Worm (Caenorhabditis elegans): Measurements from ENCODE around the gene sams-3.
A peak's percentile ranks its signal among the peaks of the same experiment; 100 is the strongest.

Gene sams-3

DNA sequence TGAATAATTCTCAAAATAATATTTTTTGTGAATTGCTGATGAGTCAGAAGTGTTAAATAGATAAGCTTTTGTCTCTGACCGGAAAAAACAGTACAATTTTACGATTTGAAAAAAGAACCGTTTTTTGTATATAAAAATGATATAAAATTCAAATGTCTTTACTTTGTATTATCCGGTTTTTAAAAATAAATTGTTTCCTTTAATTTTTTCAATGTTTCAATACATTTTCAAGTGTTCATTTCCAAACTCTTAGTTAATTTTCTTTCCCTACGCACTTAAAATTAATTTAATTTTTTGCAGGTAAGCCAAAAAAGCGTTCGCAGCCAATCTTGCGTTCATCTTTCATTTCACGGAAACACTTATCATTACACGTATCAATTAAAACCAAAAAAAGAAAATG is 24.0 kb upstream of the sams-3 start, which contains the start of gene egal-1:
egal-1 (plus strand) TSS at position 301 of the 400 bp plus-strand sequence.
- TF ChIP-seq R02D3.7 (tag; optimal IDR thresholded peaks at IDR 0.05) (no peak), ztf-1 (GFP tag; conservative IDR thresholded peaks at IDR 0.05) (no peak), alr-1 (tag; optimal IDR thresholded peaks at IDR 0.05) (no peak), ztf-4 (tag; optimal IDR thresholded peaks at IDR 0.05) (no peak), gmeb-1 (tag; optimal IDR thresholded peaks at IDR 0.05) (no peak), ZK546.5 (tag; optimal IDR thresholded peaks at IDR 0.05) (no peak), ceh-16 (tag; optimal IDR thresholded peaks at IDR 0.05) (no peak), lin-13 (GFP tag; optimal IDR thresholded peaks at IDR 0.05) (no peak), lin-11 (tag; optimal IDR thresholded peaks at IDR 0.05) (no peak), egl-27 (tag; optimal IDR thresholded peaks at IDR 0.05) (no peak), unc-39 (tag; optimal IDR thresholded peaks at IDR 0.05) (no peak), nhr-21 (tag; optimal IDR thresholded peaks at IDR 0.05) (no peak), lin-39 (tag; optimal IDR thresholded peaks at IDR 0.05) (no peak)

DNA sequence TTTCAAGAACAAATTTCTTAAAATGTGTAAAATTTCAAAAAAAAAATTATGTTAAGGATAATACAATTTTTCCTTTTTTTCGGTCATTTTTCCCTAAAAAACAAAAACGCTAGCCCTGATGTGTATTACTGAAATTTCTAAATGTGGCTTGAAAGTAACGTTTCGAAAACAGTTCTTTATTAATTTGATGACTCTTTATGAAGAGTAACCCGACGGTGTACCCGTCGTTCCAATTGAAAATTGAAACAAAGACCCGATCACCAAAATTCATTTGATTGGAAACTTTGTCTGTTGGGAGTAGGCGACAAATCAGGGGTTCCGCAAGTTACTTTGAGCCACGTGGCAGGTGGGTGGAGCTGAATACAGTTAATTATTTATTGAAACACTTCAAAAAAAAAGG is 15.7 kb upstream of the sams-3 start:
- TF ChIP-seq ceh-16 (tag; optimal IDR thresholded peaks at IDR 0.05) (no peak), elt-1 (tag; optimal IDR thresholded peaks at IDR 0.05) (no peak)

DNA sequence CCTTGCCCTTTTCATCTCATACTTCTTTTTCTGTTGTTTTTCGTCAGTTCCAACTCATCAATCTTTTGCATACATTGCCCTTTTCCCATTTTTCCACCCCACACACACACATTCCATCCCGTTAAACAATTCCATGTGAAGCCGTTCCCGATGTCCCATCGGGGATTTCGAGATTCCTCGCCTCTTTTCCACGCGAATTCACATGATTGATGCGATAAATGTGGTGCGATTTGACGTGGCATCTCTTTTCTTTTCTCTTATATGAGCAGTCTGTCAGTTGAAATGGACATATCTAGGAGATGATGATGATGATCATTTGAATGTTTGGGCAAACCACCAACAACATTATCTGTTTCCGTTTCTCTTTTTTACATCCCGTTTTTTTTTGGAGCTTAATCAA is 14.3 kb upstream of the sams-3 start:
- TF ChIP-seq crh-2 (tag; optimal IDR thresholded peaks at IDR 0.05) (peak; percentile 62), mdl-1 (tag; optimal IDR thresholded peaks at IDR 0.05) (no peak), lsy-2 (tag; optimal IDR thresholded peaks at IDR 0.05) (no peak), F13H6.1 (tag; optimal IDR thresholded peaks at IDR 0.05) (no peak), elt-1 (tag; optimal IDR thresholded peaks at IDR 0.05) (no peak), nhr-11 (tag; optimal IDR thresholded peaks at IDR 0.05) (no peak), mab-5 (tag; optimal IDR thresholded peaks at IDR 0.05) (peak; percentile 71), ceh-82 (tag; optimal IDR thresholded peaks at IDR 0.05) (no peak), R02D3.7 (tag; optimal IDR thresholded peaks at IDR 0.05) (no peak)

DNA sequence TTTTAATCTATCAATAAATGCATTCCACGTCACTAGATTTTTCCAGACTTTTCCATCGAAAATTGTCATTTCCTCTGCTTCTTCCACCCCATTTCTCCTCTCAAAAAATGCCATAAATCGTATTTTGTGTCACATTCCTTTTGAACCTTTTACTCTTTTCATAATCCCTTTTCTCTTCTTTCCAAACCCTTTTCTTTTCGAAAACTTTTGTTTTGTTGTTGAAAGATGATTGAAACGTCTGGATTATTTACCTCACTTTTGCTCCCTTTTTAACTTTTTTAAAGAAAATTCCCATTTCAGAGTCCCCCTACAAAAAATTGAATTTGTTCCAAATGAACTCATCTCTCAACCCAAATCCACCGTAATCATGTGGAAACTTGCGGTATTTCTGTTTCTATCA is 9.3 kb upstream of the sams-3 start, which contains the start of gene C06E7.2:
C06E7.2 (plus strand) TSS at position 301 of the 400 bp plus-strand sequence.
- TF ChIP-seq mab-5 (tag; optimal IDR thresholded peaks at IDR 0.05) (peak; percentile 59), blmp-1 (tag; optimal IDR thresholded peaks at IDR 0.05; ENCODE audit: insufficient read depth) (no peak), unc-55 (GFP tag; optimal IDR thresholded peaks at IDR 0.05) (peak; percentile 68)

DNA sequence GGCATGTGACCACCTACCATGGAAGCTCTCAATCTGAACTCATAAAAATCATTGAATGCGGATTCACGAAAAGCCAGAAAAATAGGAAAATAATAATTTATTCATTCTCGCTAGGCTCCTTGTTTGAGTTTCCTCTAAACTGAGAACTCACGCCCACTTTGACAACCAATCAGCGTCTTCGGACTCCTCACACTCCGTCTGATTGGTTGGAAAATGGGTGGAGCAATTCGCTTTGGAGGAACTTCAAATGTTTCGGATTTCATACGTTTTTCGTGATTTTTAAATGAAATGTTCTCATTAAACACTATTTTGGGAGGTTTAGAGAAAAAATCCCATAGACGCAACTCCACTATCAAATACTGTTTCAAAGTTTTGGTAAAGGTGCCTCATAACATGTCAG is 5.6 kb upstream of the sams-3 start:
- TF ChIP-seq lin-13 (GFP tag; optimal IDR thresholded peaks at IDR 0.05), result no peak
- no peak for TF ChIP-seq alr-1 (tag; optimal IDR thresholded peaks at IDR 0.05)
- no peak for TF ChIP-seq skn-1 (tag; optimal IDR thresholded peaks at IDR 0.05)
- no peak for TF ChIP-seq nhr-129 (tag; optimal IDR thresholded peaks at IDR 0.05)
- TF ChIP-seq unc-55 (GFP tag; optimal IDR thresholded peaks at IDR 0.05), result no peak
- TF ChIP-seq sma-9 (GFP tag; optimal IDR thresholded peaks at IDR 0.05), result no peak
- TF ChIP-seq sma-9 (tag; optimal IDR thresholded peaks at IDR 0.05), result no peak
- no peak for TF ChIP-seq ceh-82 (tag; optimal IDR thresholded peaks at IDR 0.05)
- TF ChIP-seq ztf-4 (tag; optimal IDR thresholded peaks at IDR 0.05), result no peak
- no peak for TF ChIP-seq nhr-77 (tag; optimal IDR thresholded peaks at IDR 0.05)
- no peak for TF ChIP-seq unc-39 (tag; optimal IDR thresholded peaks at IDR 0.05)
- TF ChIP-seq R02D3.7 (tag; optimal IDR thresholded peaks at IDR 0.05), result no peak
- TF ChIP-seq aly-2 (tag; optimal IDR thresholded peaks at IDR 0.05), result no peak
- no peak for TF ChIP-seq zag-1 (tag; optimal IDR thresholded peaks at IDR 0.05)
- no peak for TF ChIP-seq snpc-4 (tag; optimal IDR thresholded peaks at IDR 0.05)
- no peak for TF ChIP-seq ZK546.5 (tag; optimal IDR thresholded peaks at IDR 0.05)
- TF ChIP-seq nhr-11 (tag; optimal IDR thresholded peaks at IDR 0.05), result no peak
- no peak for TF ChIP-seq nhr-10 (tag; optimal IDR thresholded peaks at IDR 0.05)
- TF ChIP-seq crh-2 (tag; optimal IDR thresholded peaks at IDR 0.05), result no peak
- TF ChIP-seq mbf-1 (tag; optimal IDR thresholded peaks at IDR 0.05), result no peak
- no peak for TF ChIP-seq egl-27 (tag; optimal IDR thresholded peaks at IDR 0.05)

DNA sequence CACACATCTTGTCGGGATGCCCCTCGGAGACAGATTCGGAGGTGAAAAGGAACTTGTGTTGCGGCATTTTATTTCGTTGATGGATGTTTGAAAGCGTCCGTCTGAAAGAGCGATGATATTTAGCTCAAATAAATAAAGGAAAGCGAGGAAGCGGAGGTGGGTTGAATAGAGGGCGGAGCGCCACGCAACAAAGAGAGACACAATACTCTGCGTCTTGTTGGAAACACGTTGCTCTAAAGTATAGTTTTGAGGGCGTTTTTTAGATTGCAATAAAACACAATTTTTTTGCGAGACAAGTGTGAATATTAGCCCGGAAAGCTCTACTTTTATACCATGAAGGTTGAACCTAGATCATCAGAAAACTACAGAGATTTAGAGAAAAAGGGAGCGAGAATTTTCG is 2.2 kb upstream of the sams-3 start, which contains the start of gene sams-4:
sams-4 (minus strand) TSS at position 101 of the 400 bp plus-strand sequence.
- TF ChIP-seq gmeb-1 (tag; optimal IDR thresholded peaks at IDR 0.05) (no peak), ceh-16 (tag; optimal IDR thresholded peaks at IDR 0.05) (no peak), elt-1 (tag; optimal IDR thresholded peaks at IDR 0.05) (no peak), zag-1 (tag; optimal IDR thresholded peaks at IDR 0.05) (no peak), mab-5 (tag; optimal IDR thresholded peaks at IDR 0.05) (no peak), ama-1 (optimal IDR thresholded peaks at IDR 0.05) (no peak), elt-3 (tag; optimal IDR thresholded peaks at IDR 0.05) (no peak), nhr-12 (tag; optimal IDR thresholded peaks at IDR 0.05) (no peak), R02D3.7 (tag; optimal IDR thresholded peaks at IDR 0.05) (no peak), dmd-4 (tag; optimal IDR thresholded peaks at IDR 0.05) (no peak), snpc-4 (tag; optimal IDR thresholded peaks at IDR 0.05) (no peak), ceh-82 (tag; optimal IDR thresholded peaks at IDR 0.05) (no peak)
